Fruit fly (Drosophila melanogaster) whole organism: Measurements from ENCODE around the gene Gr64a.

Experiments
- CG8478 ChIP-seq: fragments of >200 bp; optimal IDR thresholded peaks from 2 replicates; lab custom pipeline; 2018; ENCODE audit warnings: inconsistent platforms
- Dll ChIP-seq: fragments of >200 bp; optimal IDR thresholded peaks from 2 replicates; lab custom pipeline; 2017
- EcR ChIP-seq, 2 experiments: fragments of >200 bp; optimal IDR thresholded peaks; 2 replicates each; lab custom pipeline; 2017; ENCODE audit warnings: missing biosample characterization in 2 of 2, missing genetic modification characterization in 2 of 2, missing genetic modification reagents in 2 of 2
- pan ChIP-seq: fragments of >200 bp; optimal IDR thresholded peaks from 2 replicates; lab custom pipeline; 2017
- psq ChIP-seq: fragments of >200 bp; optimal IDR thresholded peaks from 2 replicates; lab custom pipeline; 2017
- usp ChIP-seq: fragments of >200 bp; optimal IDR thresholded peaks from 2 replicates; lab custom pipeline; 2017; ENCODE audit warnings: missing biosample characterization, missing genetic modification characterization, mixed read lengths

Gr64a gene

DNA sequence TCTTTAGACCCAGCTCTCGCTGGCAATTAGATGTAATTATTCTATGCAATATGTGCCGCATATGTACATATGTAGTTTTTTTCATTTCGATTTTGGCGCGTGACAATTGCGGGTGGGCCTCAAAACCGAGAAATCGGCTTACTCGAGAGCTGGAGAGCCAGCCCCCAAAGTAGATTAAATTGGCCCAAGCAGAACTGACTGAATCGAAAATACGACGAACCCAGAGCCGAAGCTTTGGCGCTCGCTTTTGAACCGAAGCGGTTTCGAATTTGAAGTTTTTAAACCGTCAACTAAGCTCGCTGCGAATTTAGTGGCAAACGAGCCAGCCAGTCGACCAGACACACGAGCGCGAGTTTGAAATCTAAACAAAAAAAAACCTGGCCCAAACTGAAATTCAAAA is 19.7 kb downstream of the Gr64a start, which contains the start of gene CG1136:
CG1136 (plus strand) TSS at position 308 of the 400 bp plus-strand sequence.
- TF ChIP-seq CG8478 (lab: Kevin White, UChicago) (no peak), usp (GFP tag; lab: Kevin White, UChicago) (no peak), pan (no peak), Dll (lab: Kevin White, UChicago) (no peak), EcR (GFP tag; optimal IDR thresholded peaks at IDR 0.05; lab: Kevin White, UChicago) (no peak), psq (lab: Kevin White, UChicago) (no peak)

DNA sequence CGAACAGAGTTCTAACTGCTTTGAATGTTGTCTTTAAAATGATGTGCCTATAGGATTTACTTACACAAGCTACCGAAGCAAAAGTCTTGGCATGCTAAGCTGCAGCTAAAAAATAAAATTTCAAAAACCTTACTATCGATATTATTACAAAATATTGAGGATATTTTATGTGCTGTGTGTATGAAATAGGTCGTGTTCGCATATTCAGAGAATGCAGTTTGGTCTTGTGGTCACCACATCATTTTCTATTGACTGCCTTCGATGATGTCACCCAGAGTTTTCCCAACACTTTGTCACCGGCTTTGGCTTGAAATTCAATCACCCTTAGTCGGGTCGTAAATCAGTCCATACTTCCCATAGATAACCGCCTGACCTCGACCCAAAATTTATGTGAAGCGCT is 21.1 kb downstream of the Gr64a start, which contains the start of gene Dpy-30L2:
Dpy-30L2 (minus strand) TSS at position 101 of the 400 bp plus-strand sequence.
- TF ChIP-seq EcR (GFP tag; optimal IDR thresholded peaks at IDR 0.05; lab: Kevin White, UChicago): no peak
- no peak for TF ChIP-seq usp (GFP tag; lab: Kevin White, UChicago)
- no peak for TF ChIP-seq psq (lab: Kevin White, UChicago)
- no peak for TF ChIP-seq Dll (lab: Kevin White, UChicago)
- no peak for TF ChIP-seq CG8478 (lab: Kevin White, UChicago)
- no peak for TF ChIP-seq pan

DNA sequence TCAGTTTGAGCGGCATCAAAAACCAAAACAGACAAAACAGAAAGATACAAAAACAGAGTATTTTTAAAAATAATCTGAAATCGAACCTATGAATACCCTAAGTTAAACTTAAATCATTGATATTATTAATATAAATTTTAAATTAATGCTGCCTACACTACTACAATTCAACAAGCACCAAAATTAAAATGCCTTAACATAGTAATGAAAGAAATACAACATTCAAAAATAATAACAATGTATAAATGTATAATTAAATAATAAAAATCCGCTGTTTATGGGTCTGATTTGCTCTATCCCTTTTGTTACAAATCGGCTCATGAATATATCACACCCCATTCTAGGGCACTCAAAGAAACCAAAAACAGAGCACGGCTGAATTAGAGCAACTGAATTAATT is 22.5 kb downstream of the Gr64a start:
- no peak for TF ChIP-seq EcR (GFP tag; optimal IDR thresholded peaks at IDR 0.05; lab: Kevin White, UChicago)
- TF ChIP-seq usp (GFP tag; lab: Kevin White, UChicago): no peak
- TF ChIP-seq CG8478 (lab: Kevin White, UChicago): no peak
- TF ChIP-seq pan: no peak
- TF ChIP-seq psq (lab: Kevin White, UChicago): no peak
- TF ChIP-seq Dll (lab: Kevin White, UChicago): no peak

DNA sequence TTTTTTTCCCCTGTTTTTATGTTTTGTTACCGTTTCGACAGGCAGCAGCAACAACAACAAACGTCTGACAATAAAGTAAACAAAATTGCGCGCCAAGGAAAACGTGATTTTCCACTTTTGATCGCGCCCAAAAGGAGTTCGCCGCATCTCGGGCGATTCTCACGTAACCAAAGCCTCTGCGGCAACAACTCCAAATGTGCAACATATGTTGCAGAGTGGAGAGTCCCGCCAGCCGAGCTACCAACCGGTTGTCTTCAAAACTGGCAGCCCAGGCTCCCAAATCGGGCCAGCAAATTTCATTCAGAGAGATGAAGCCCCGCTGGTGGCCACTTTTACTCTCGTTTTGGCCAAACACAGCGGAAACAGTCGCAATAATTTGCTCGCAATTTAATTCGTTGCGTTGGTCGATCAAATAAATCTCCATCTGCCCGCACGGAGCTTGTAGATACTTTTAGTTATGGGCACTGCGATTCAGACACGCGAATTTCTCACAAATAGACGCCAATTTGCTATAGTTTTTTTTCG is 28.9 kb downstream of the Gr64a start:
- TF ChIP-seq psq (lab: Kevin White, UChicago): no peak

DNA sequence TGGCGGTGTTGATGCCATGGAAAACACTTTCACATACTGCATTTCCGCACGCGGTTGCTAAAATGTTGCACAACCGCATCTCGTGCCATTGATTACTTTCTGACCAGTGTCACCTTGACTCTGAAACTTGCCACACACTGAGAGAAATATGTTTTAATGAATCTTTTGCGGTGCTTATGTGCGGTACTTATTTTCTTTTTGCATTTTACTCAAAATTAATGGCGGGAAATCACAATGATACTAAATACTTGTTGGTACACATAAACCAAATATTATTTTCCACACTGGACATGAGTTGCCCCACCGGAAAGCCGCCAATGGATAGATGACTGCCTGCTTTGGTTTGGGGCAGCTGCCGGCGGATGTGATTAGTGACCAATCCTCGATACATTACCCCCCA is 30.2 kb downstream of the Gr64a start:
- TF ChIP-seq CG8478 (lab: Kevin White, UChicago): no peak
- TF ChIP-seq pan: no peak
- TF ChIP-seq usp (GFP tag; lab: Kevin White, UChicago): no peak
- TF ChIP-seq EcR (GFP tag; optimal IDR thresholded peaks at IDR 0.05; lab: Kevin White, UChicago): no peak
- no peak for TF ChIP-seq Dll (lab: Kevin White, UChicago)
- TF ChIP-seq psq (lab: Kevin White, UChicago): no peak

DNA sequence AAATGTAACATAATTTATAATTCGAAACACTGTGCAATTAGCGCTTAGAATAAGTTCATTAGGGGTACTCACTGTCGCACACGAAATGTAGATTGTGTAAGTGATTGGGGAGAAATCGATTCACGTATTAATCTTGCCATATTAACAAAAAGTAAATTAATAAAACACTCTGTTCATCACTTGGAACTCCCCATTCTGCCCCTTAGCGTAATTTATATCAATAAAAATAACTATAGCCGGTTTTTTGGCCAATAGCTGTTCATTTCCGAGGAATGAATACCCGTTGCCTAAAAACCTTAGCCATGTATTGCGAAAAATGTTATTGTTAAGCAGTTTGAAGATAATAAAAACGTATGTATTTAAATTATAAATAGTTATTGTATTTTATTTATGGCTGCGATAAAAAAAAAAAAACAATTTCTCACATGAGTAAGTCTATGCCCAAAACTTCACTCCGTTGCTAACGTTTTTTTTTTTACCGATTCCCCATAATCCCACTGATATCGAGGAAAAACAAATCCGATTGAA is 32.8 kb downstream of the Gr64a start, which contains the start of gene Ugt305A1:
Ugt305A1 (plus strand) TSS at position 478 of the 528 bp plus-strand sequence.
- TF ChIP-seq usp (GFP tag; lab: Kevin White, UChicago): no peak
- no peak for TF ChIP-seq pan
- TF ChIP-seq psq (lab: Kevin White, UChicago): no peak
- no peak for TF ChIP-seq EcR (GFP tag; optimal IDR thresholded peaks at IDR 0.05; lab: Kevin White, UChicago)
- TF ChIP-seq CG8478 (lab: Kevin White, UChicago): no peak
- no peak for TF ChIP-seq Dll (lab: Kevin White, UChicago)

DNA sequence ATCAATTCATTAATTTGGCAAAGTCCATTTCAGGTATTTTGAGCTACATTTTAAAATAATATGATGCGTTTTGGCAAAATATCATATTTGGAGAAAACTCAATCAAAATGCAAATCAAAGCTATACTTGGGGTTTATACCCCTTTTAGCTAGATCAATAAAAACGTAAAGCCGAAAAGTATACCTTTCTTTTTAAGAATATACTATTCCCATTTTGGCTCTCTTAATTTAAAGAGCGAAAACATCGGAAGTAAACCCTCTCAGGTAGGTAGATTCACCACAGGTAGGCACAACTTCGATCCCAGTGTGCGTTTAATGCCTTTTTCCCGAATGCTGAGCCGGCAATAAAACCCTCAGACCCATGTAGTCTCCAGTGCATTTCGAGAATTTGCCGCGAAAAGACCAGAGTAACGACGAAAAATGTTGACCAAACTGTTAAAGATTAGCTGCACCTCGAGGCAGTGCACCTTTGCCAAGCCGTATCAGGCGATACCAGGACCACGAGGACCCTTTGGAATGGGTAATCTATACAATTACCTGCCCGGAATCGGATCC is 35.4 kb downstream of the Gr64a start, which contains the start of gene dib:
dib (plus strand) TSS at position 372 of the 554 bp plus-strand sequence.
- no peak for TF ChIP-seq psq (lab: Kevin White, UChicago)

DNA sequence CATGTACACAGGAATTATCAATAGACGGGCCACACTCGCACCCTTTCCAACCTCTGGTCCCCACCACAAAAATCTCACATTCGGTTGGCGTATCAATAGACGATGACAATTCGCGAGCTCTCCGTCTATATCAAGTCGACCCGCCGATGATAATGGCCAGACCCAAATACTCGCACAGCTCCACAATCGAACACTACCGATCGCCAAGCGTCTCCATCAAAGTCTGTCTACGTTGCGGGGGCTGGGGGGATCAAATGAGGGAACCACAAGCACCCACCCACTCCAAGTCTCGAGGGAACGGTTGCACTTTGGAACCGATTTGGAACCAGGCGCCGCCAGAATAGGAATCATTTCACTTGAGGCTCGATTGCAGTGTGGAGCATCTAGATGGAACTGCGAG is 41.8 kb downstream of the Gr64a start:
- TF ChIP-seq EcR (GFP tag; optimal IDR thresholded peaks at IDR 0.05; lab: Kevin White, UChicago) (no peak), Dll (lab: Kevin White, UChicago) (no peak), usp (GFP tag; lab: Kevin White, UChicago) (no peak), pan (no peak), psq (lab: Kevin White, UChicago) (no peak), CG8478 (lab: Kevin White, UChicago) (no peak)

DNA sequence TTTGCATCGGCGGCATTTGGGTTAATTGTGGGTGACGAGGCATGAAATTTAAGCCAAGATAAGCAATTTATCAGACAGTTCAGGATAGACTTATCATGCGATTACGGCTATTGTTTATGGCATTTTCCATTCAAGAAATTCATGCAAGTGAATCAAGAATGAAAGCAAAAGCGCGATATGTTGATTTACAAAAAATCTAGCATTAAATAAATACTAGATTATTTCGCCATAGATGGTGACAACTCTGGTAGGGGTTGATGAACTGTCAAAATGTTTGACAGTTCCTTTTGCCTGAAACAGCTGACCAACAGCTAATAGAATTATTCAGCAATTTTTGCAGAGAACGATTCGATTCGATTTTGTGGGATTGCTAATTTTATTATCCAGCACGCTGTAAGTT is 42.5 kb downstream of the Gr64a start, which contains the start of gene CG32259:
CG32259 (plus strand) TSS at position 301 of the 400 bp plus-strand sequence.
- TF ChIP-seq CG8478 (lab: Kevin White, UChicago) (no peak), pan (no peak), usp (GFP tag; lab: Kevin White, UChicago) (no peak), psq (lab: Kevin White, UChicago) (no peak), Dll (lab: Kevin White, UChicago) (no peak), EcR (GFP tag; optimal IDR thresholded peaks at IDR 0.05; lab: Kevin White, UChicago) (no peak)

DNA sequence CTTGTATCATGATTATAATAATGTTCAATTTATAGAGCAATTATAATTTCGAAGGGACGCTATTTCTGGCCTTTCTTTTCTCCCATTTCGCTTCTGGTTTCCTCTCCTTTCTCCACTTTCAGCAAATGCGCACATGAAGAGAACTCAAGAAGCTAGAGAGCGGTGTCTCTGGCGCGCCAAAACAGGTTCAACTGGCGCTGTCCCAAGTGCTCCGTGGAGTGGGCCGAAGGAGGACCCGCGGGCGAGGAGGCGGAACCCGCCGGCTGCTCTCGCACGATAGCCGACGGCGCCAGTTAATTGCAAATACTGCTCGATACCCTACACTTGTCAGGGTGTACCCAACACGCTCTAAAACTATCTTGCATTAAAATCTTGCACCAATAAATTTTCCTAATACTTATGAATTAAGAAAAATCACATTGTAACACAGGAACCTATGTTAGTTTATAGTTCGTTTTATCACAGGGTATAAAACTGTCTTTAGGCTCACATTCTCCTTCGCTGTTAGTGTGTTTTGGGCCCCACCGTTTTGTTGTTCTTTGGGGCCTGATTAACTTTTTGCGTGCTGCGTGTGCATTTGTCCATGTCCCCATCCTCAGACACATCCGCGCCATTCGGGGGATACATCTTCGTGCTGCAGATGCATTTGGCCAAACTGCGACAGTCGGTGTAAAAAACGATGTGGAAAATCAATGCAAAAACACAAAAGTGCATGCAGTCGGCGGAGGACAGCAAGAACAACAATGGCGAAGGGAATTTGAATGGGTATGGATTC is 43.8 kb downstream of the Gr64a start:
- TF ChIP-seq pan (peak; percentile 96), psq (lab: Kevin White, UChicago) (no peak), Dll (lab: Kevin White, UChicago) (peak; percentile 81), CG8478 (lab: Kevin White, UChicago) (no peak), EcR (GFP tag; optimal IDR thresholded peaks at IDR 0.05; lab: Kevin White, UChicago) (no peak), usp (GFP tag; lab: Kevin White, UChicago) (no peak)

DNA sequence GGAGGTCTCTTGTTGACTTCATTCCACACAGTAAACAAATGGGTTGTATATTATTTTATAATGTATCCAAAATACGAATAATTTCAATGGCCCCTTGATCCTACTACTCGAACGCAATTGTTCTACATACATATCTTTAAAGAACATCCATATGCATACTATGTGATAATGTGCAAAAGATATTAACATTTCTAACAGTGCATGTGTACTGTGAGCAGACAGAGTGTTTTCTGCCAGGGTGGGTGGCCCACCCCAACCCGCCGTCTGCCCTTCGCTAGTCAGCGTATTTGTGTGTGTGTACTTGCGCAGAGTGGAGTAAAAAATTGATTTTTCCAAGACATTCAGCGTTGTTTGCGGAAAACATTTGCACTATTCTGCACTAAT is 44.4 kb downstream of the Gr64a start:
- no peak for TF ChIP-seq usp (GFP tag; lab: Kevin White, UChicago)
- no peak for TF ChIP-seq Dll (lab: Kevin White, UChicago)
